Worm (Caenorhabditis elegans) whole organism, late embryonic: Measurements from ENCODE around the gene rme-6.

Experiments used
- F13H6.1 ChIP-seq: sonication (generic microtip); optimal IDR thresholded peaks from 2 replicates; lab custom pipeline; 2016; ENCODE audit warnings: missing genetic modification characterization, missing compliant biosample characterization
- ama-1 ChIP-seq: fragments of 150-350 bp; optimal IDR thresholded peaks from 2 replicates; lab custom pipeline; 2014
- ceh-31 ChIP-seq: sonication (generic microtip); optimal IDR thresholded peaks from 2 replicates; lab custom pipeline; 2016; ENCODE audit warnings: missing genetic modification characterization, missing compliant biosample characterization
- ceh-48 ChIP-seq: sonication (generic microtip); optimal IDR thresholded peaks from 2 replicates; lab custom pipeline; 2016; ENCODE audit warnings: missing genetic modification characterization, inconsistent platforms, missing compliant biosample characterization
- fkh-10 ChIP-seq: fragments of 150-350 bp; optimal IDR thresholded peaks from 2 replicates; lab custom pipeline; 2014; ENCODE audit warnings: missing biosample characterization, missing genetic modification reagents, missing genetic modification characterization
- pha-4 ChIP-seq: fragments of 150-350 bp; optimal IDR thresholded peaks from 2 replicates; lab custom pipeline; 2018; ENCODE audit warnings: missing biosample characterization, missing genetic modification reagents, missing genetic modification characterization
- pqm-1 ChIP-seq: sonication (generic microtip); optimal IDR thresholded peaks from 2 replicates; lab custom pipeline; 2016; ENCODE audit warnings: missing genetic modification characterization, missing compliant biosample characterization

DNA sequence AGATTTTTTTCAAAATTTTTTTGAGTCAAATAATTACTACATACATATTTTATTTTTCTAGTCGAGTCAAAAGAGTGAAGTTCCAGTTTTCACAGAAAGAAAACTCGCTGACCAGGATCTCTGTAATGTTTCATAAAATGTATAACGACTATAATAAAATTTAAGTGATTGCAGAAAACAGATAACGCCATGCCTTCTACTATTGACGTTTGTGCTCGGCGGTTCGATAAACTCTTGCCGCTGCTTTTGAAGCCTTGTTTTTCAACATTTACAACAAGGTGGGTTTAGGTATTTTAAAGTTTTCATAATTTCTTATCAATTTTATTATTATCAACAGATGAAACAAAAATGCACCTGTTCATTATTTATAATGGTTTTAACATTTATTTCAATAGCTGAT, 28.5 kb downstream of the rme-6 start, which contains the start of gene lmp-2:
- no peak for TF ChIP-seq ama-1
- no peak for TF ChIP-seq F13H6.1 (tag; lab: Kevin White, UChicago)
- TF ChIP-seq pha-4 (tag; lab: Kevin White, UChicago): no peak
- no peak for TF ChIP-seq pqm-1 (tag; lab: Kevin White, UChicago)
- no peak for TF ChIP-seq fkh-10 (GFP tag; lab: Kevin White, UChicago)
- TF ChIP-seq ceh-48 (tag; lab: Kevin White, UChicago): no peak
- TF ChIP-seq ceh-31 (tag; lab: Kevin White, UChicago): no peak
